Worm (Caenorhabditis elegans) whole organism, L2 larva: ENCODE results near the gene acp-2.

Experiments
- ZK546.5 ChIP-seq: sonication (generic microtip); optimal IDR thresholded peaks from 2 replicates; lab custom pipeline; 2017; ENCODE audit warnings: missing biosample characterization, missing genetic modification characterization
- ama-1 ChIP-seq: fragments of 150-350 bp; optimal IDR thresholded peaks from 2 replicates; lab custom pipeline; 2018; ENCODE audit warnings: inconsistent platforms
- ceh-16 ChIP-seq: fragments of 150-350 bp; optimal IDR thresholded peaks from 2 replicates; lab custom pipeline; 2014; ENCODE audit warnings: missing biosample characterization, missing genetic modification characterization
- lsy-2 ChIP-seq, 2 experiments: fragments of 150-350 bp in 1 of 2; sonication (generic microtip) in 1 of 2; optimal IDR thresholded peaks; 2 replicates each; lab custom pipeline; 2014 to 2017; ENCODE audit warnings: missing biosample characterization in 2 of 2, missing genetic modification characterization in 2 of 2
- mbf-1 ChIP-seq: sonication (generic microtip); optimal IDR thresholded peaks from 2 replicates; lab custom pipeline; 2017; ENCODE audit warnings: missing biosample characterization, missing genetic modification characterization
- nhr-237 ChIP-seq: fragments of 150-350 bp; optimal IDR thresholded peaks from 2 replicates; lab custom pipeline; 2014; ENCODE audit warnings: missing biosample characterization, missing genetic modification characterization
- nhr-25 ChIP-seq: fragments of 150-350 bp; sonication (generic microtip); optimal IDR thresholded peaks from 3 replicates; lab custom pipeline; 2014; ENCODE audit warnings: missing biosample characterization, missing genetic modification characterization
- snpc-4 ChIP-seq: fragments of 150-350 bp; optimal IDR thresholded peaks from 2 replicates; lab custom pipeline; 2014; ENCODE audit warnings: missing biosample characterization, missing genetic modification characterization
- unc-55 ChIP-seq: fragments of 150-350 bp; sonication (generic microtip); optimal IDR thresholded peaks from 3 replicates; lab custom pipeline; 2014; ENCODE audit warnings: missing biosample characterization, missing genetic modification reagents, missing genetic modification characterization
- zag-1 ChIP-seq: fragments of 150-350 bp; optimal IDR thresholded peaks from 2 replicates; lab custom pipeline; 2014; ENCODE audit warnings: missing biosample characterization, missing genetic modification characterization
- ztf-11 ChIP-seq: sonication (generic microtip); optimal IDR thresholded peaks from 2 replicates; lab custom pipeline; 2017; ENCODE audit warnings: missing biosample characterization, missing genetic modification characterization

DNA sequence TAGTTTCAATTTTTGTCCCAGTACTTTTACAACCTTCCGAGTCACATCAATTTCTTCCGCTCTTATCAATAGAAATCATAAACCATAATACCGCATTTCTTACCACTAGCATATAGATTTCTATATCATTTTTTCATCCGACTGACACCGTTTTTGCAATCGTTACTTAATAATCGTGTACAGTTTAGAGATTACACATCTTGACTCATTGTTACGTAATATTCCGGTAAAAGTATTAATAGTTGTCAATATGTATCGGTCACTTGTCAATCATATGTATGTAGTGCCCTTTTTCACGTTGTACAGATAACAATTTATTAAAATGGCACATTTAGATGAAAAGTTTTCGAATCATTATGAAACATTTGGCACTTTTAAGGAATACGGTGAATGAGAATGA, 31.9 kb downstream of the acp-2 start:
- TF ChIP-seq nhr-237 (tag; lab: Kevin White, UChicago) = no peak
- TF ChIP-seq nhr-25 (tag; lab: Kevin White, UChicago) = no peak
- no peak for TF ChIP-seq mbf-1 (tag; lab: Kevin White, UChicago)
- no peak for TF ChIP-seq ztf-11 (tag; lab: Kevin White, UChicago)
- TF ChIP-seq zag-1 (tag; lab: Kevin White, UChicago) = no peak
- no peak for TF ChIP-seq snpc-4
- TF ChIP-seq unc-55 (GFP tag; lab: Kevin White, UChicago) = no peak
- TF ChIP-seq lsy-2 (tag; optimal IDR thresholded peaks at IDR 0.05; lab: Kevin White, UChicago) = no peak
- no peak for TF ChIP-seq ama-1 (lab: Kevin White, UChicago)
- no peak for TF ChIP-seq ZK546.5 (tag; lab: Kevin White, UChicago)
- no peak for TF ChIP-seq ceh-16 (tag; lab: Kevin White, UChicago)
